Worm (Caenorhabditis elegans): ENCODE data around the gene F26D2.15.

Gene F26D2.15

DNA sequence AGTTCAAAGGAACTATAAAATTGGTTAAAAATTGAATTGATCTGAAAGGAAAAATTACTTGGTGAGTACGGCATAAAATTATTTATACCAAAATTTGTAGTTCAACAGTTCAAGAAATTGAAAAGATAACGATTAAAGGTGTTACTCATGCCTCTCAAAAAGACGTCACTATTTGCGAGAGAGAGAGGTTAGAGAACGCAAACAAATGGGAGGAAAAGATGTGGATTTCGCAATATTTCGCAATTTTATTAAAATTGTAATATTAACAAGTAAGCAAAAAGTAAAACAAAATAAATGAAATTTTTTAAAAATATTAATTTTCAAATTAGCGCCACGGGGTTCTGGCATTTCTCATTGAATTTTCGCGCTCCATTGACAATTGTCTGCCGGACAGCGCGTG, 42.5 kb upstream of the F26D2.15 start, which contains the start of gene F13A7.11 (continued):
- TF ChIP-seq zag-1 (tag; optimal IDR thresholded peaks at IDR 0.05), result no peak
- no peak for TF ChIP-seq zfp-2 (tag; optimal IDR thresholded peaks at IDR 0.05)
- TF ChIP-seq T26A8.4 (GFP tag; IDR thresholded peaks at IDR 0.05), result no peak
- no peak for TF ChIP-seq ztf-11 (tag; optimal IDR thresholded peaks at IDR 0.05)
- TF ChIP-seq F10B5.3 (tag; optimal IDR thresholded peaks at IDR 0.05), result no peak
- TF ChIP-seq madf-5 (GFP tag; IDR thresholded peaks at IDR 0.05), result no peak
- 0 out of 2 replicates have a peak, but pooled peaks have one; percentile 14 for TF ChIP-seq ceh-20 (GFP tag; IDR thresholded peaks at IDR 0.05)
- TF ChIP-seq hlh-11 (tag; optimal IDR thresholded peaks at IDR 0.05), result peak; percentile 49
- no peak for TF ChIP-seq F49E8.2 (tag; optimal IDR thresholded peaks at IDR 0.05; ENCODE audit: borderline replicate concordance)
- no peak for TF ChIP-seq nhr-237 (tag; optimal IDR thresholded peaks at IDR 0.05)
- TF ChIP-seq ceh-28 (tag; optimal IDR thresholded peaks at IDR 0.05), result no peak
- peak; percentile 57 for TF ChIP-seq nhr-102 (tag; optimal IDR thresholded peaks at IDR 0.05)
- no peak for TF ChIP-seq egl-27 (tag; optimal IDR thresholded peaks at IDR 0.05)
- peak; percentile 44 for TF ChIP-seq nhr-77 (tag; optimal IDR thresholded peaks at IDR 0.05)
- TF ChIP-seq daf-19 (GFP tag; conservative IDR thresholded peaks at IDR 0.05), result no peak
- no peak for TF ChIP-seq mep-1 (tag; optimal IDR thresholded peaks at IDR 0.05)
- TF ChIP-seq snpc-1.2 (GFP tag; IDR thresholded peaks at IDR 0.05), result no peak
- no peak for TF ChIP-seq D1046.2 (GFP tag; IDR thresholded peaks at IDR 0.05)
- no peak for TF ChIP-seq daf-8 (GFP tag; IDR thresholded peaks at IDR 0.05)
- TF ChIP-seq nhr-41 (GFP tag; IDR thresholded peaks at IDR 0.05), result no peak
- TF ChIP-seq madf-9 (GFP tag; conservative IDR thresholded peaks at IDR 0.05), result no peak
- TF ChIP-seq cey-2 (tag; optimal IDR thresholded peaks at IDR 0.05; ENCODE audit: borderline replicate concordance, insufficient read depth), result no peak
- no peak for TF ChIP-seq ZK337.2 (GFP tag; IDR thresholded peaks at IDR 0.05)
- TF ChIP-seq aha-1 (tag), result peak; percentile 14
- TF ChIP-seq dmd-9 (GFP tag; IDR thresholded peaks at IDR 0.05), result no peak
- TF ChIP-seq sdz-12 (GFP tag; optimal IDR thresholded peaks at IDR 0.05), result no peak
- no peak for TF ChIP-seq mxl-2 (GFP tag; conservative IDR thresholded peaks at IDR 0.05)
- no peak for TF ChIP-seq lir-3 (tag; optimal IDR thresholded peaks at IDR 0.05)
- TF ChIP-seq vab-7 (GFP tag; IDR thresholded peaks at IDR 0.05), result no peak
- TF ChIP-seq T20F7.1 (GFP tag; optimal IDR thresholded peaks at IDR 0.05), result no peak
- TF ChIP-seq dve-1 (tag; optimal IDR thresholded peaks at IDR 0.05; ENCODE audit: insufficient read depth), result peak; percentile 83
- peak; percentile 97 for TF ChIP-seq ztf-7 (tag; optimal IDR thresholded peaks at IDR 0.05)
- no peak for TF ChIP-seq lin-39 (tag; optimal IDR thresholded peaks at IDR 0.05)
- TF ChIP-seq nhr-25 (tag; optimal IDR thresholded peaks at IDR 0.05; ENCODE audit: borderline replicate concordance, insufficient read depth), result no peak
- TF ChIP-seq dpl-1 (GFP tag; optimal IDR thresholded peaks at IDR 0.05), result no peak
- no peak for TF ChIP-seq tra-1 (GFP tag; IDR thresholded peaks at IDR 0.05)
- TF ChIP-seq ZK546.5 (tag; optimal IDR thresholded peaks at IDR 0.05), result no peak
- TF ChIP-seq Y105C5A.15 (GFP tag; IDR thresholded peaks at IDR 0.05), result no peak
- no peak for TF ChIP-seq nhr-6 (tag; optimal IDR thresholded peaks at IDR 0.05)
- TF ChIP-seq nhr-11 (tag; optimal IDR thresholded peaks at IDR 0.05), result no peak
- TF ChIP-seq ceh-44 (GFP tag; IDR thresholded peaks at IDR 0.05), result no peak
- TF ChIP-seq nhr-42 (GFP tag; IDR thresholded peaks at IDR 0.05), result no peak
- no peak for TF ChIP-seq mxl-3 (GFP tag; optimal IDR thresholded peaks at IDR 0.05)
- no peak for TF ChIP-seq pha-4 (GFP tag; IDR thresholded peaks at IDR 0.05)
- no peak for TF ChIP-seq pha-4 (tag; optimal IDR thresholded peaks at IDR 0.05)
- TF ChIP-seq zfp-3 (GFP tag; conservative IDR thresholded peaks at IDR 0.05), result no peak
- no peak for TF ChIP-seq ceh-32 (tag; optimal IDR thresholded peaks at IDR 0.05; ENCODE audit: poor library complexity)
- TF ChIP-seq hif-1 (tag; optimal IDR thresholded peaks at IDR 0.05), result no peak
- peak; percentile 66 for TF ChIP-seq nhr-28 (tag; optimal IDR thresholded peaks at IDR 0.05)
- no peak for TF ChIP-seq attf-4 (tag; optimal IDR thresholded peaks at IDR 0.05)
- no peak for TF ChIP-seq unc-62 (GFP tag; optimal IDR thresholded peaks at IDR 0.05 in 1 of 2)
- no peak for TF ChIP-seq unc-62 (tag; optimal IDR thresholded peaks at IDR 0.05)

Data from whole organism, L4 larva.